Fruit fly (Drosophila melanogaster): ENCODE data around the gene CG8773.

CG8773 gene

dm6 chr3R:13257110-13257509 is 37.4 kb upstream of the CG8773 start (continued):
- TF ChIP-seq cwo (GFP tag; optimal IDR thresholded peaks at IDR 0.05): peak; percentile 7
- peak in 1 of 2 experiments; percentile 20 for TF ChIP-seq Hr51 (GFP tag; optimal IDR thresholded peaks at IDR 0.05)
- TF ChIP-seq CG30403 (GFP tag; optimal IDR thresholded peaks at IDR 0.05): peak; percentile 3
- TF ChIP-seq CG2678 (tag; optimal IDR thresholded peaks at IDR 0.05): peak; percentile 20
- TF ChIP-seq CG7556 (GFP tag; optimal IDR thresholded peaks at IDR 0.05): peak; percentile 5
- TF ChIP-seq Hand (GFP tag; optimal IDR thresholded peaks at IDR 0.05): peak; percentile 6
- TF ChIP-seq slbo (GFP tag; IDR thresholded peaks at IDR 0.05): 0 out of 2 replicates have a peak, but pooled peaks have one; percentile 3
- TF ChIP-seq mam (GFP tag; optimal IDR thresholded peaks at IDR 0.05): peak; percentile 8
- TF ChIP-seq Meics (GFP tag; optimal IDR thresholded peaks at IDR 0.05): peak; percentile 28
- no peak for TF ChIP-seq pros (GFP tag; optimal IDR thresholded peaks at IDR 0.05)
- TF ChIP-seq CG18599 (GFP tag; optimal IDR thresholded peaks at IDR 0.05): peak; percentile 51
- TF ChIP-seq Ptx1 (GFP tag; IDR thresholded peaks at IDR 0.05): peak; percentile 17; the same call in 1 of the 2 replicates
- peak; percentile 23; the same call in 1 of the 2 replicates for TF ChIP-seq CG9932 (GFP tag; IDR thresholded peaks at IDR 0.05)
- TF ChIP-seq gem (tag; optimal IDR thresholded peaks at IDR 0.05): peak; percentile 32

dm6 chr3R:13258696-13259567 is 35.6 kb upstream of the CG8773 start, which contains the start of gene Ace:
TSS of gene Ace (minus strand) at chr3R:13259517.
- peak; percentile 36 for TF ChIP-seq Asciz (GFP tag; optimal IDR thresholded peaks at IDR 0.05)
- no peak for TF ChIP-seq CG6689 (GFP tag; IDR thresholded peaks at IDR 0.05)
- no peak for TF ChIP-seq mam (GFP tag; optimal IDR thresholded peaks at IDR 0.05)
- peak; percentile 2 for TF ChIP-seq CG6813 (GFP tag; optimal IDR thresholded peaks at IDR 0.05)
- peak; percentile 52 for TF ChIP-seq Jarid2 (GFP tag; optimal IDR thresholded peaks at IDR 0.05)
- no peak for TF ChIP-seq CG4424 (GFP tag; optimal IDR thresholded peaks at IDR 0.05)
- peak; percentile 11 for TF ChIP-seq CG18599 (GFP tag; optimal IDR thresholded peaks at IDR 0.05)
- no peak for TF ChIP-seq MBD-R2 (GFP tag; IDR thresholded peaks at IDR 0.05)
- no peak for TF ChIP-seq en (GFP tag; optimal IDR thresholded peaks at IDR 0.05)
- TF ChIP-seq zf30C (GFP tag; optimal IDR thresholded peaks at IDR 0.05): no peak
- TF ChIP-seq btn (GFP tag; optimal IDR thresholded peaks at IDR 0.05): no peak
- TF ChIP-seq fru (optimal IDR thresholded peaks at IDR 0.05): no peak
- TF ChIP-seq CG6683 (GFP tag; optimal IDR thresholded peaks at IDR 0.05): no peak
- TF ChIP-seq tio (GFP tag; optimal IDR thresholded peaks at IDR 0.05): no peak
- peak; percentile 19 for TF ChIP-seq PHDP (tag; optimal IDR thresholded peaks at IDR 0.05)
- TF ChIP-seq Adf1 (GFP tag; IDR thresholded peaks at IDR 0.05): peak; percentile 7; the same call in 1 of the 2 replicates
- TF ChIP-seq ATbp (GFP tag; optimal IDR thresholded peaks at IDR 0.05): peak; percentile 11
- TF ChIP-seq Med (GFP tag): peak; percentile 26
- 0 out of 3 replicates have a peak, but pooled peaks have one; percentile 14 for TF ChIP-seq CG34422 (GFP tag; IDR thresholded peaks at IDR 0.05)
- TF ChIP-seq CG11723 (GFP tag; optimal IDR thresholded peaks at IDR 0.05): no peak
- peak; percentile 19 for TF ChIP-seq CG12659 (GFP tag; optimal IDR thresholded peaks at IDR 0.05)
- peak; percentile 58 for TF ChIP-seq cg (GFP tag; optimal IDR thresholded peaks at IDR 0.05)
- no peak for TF ChIP-seq CrebB (tag; optimal IDR thresholded peaks at IDR 0.05)
- no peak for TF ChIP-seq Ptx1 (GFP tag; IDR thresholded peaks at IDR 0.05)
- TF ChIP-seq z (GFP tag; IDR thresholded peaks at IDR 0.05): 0 out of 3 replicates have a peak, but pooled peaks have one; percentile 29
- TF ChIP-seq otp (GFP tag; IDR thresholded peaks at IDR 0.05): no peak
- peak; percentile 32 for TF ChIP-seq CG3163 (GFP tag; optimal IDR thresholded peaks at IDR 0.05)
- TF ChIP-seq Neu2 (GFP tag; optimal IDR thresholded peaks at IDR 0.05; ENCODE audit: borderline replicate concordance): no peak
- TF ChIP-seq CG33557 (GFP tag; optimal IDR thresholded peaks at IDR 0.05): no peak
- peak; percentile 66 for TF ChIP-seq onecut (GFP tag; IDR thresholded peaks at IDR 0.05)
- peak; percentile 80 to 93 for TF ChIP-seq Trl (optimal IDR thresholded peaks at IDR 0.05)
- no peak for TF ChIP-seq Trl (GFP tag; optimal IDR thresholded peaks at IDR 0.05)
- no peak for TF ChIP-seq CG11093 (GFP tag; IDR thresholded peaks at IDR 0.05)
- TF ChIP-seq dpn (GFP tag; optimal IDR thresholded peaks at IDR 0.05): no peak
- TF ChIP-seq Dll (GFP tag; IDR thresholded peaks at IDR 0.05; ENCODE audit: partially characterized antibody): 0 out of 4 replicates have a peak, but pooled peaks have one; percentile 22
- no peak for TF ChIP-seq Sry-δ (GFP tag; optimal IDR thresholded peaks at IDR 0.05)

Measured in whole organism, embryonic.